Worm (Caenorhabditis elegans): ENCODE measurements around the gene dyf-13.

dyf-13 gene

DNA sequence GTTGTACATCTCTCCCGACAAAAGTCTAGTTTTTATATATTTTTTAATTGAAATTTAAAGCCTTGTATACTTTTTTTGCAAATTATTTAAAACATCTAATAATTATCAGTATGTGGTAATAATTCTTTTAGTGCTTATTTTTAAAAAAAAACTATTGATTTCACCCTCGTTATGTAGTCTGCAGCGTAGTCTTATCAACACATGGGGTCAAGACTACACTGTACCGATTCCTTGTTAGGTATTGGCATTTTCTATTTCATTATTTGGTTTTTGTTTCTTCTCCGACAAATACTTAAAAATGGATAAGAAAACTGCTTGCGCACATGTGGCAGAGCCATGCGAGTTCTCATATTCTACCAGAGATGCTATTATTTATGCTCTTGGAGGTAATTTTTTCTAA lies 24.9 kb upstream of the dyf-13 start, which contains the start of gene maoc-1:
TSS of gene maoc-1 (plus strand) at position 237 of the 400 bp plus-strand sequence.
- TF ChIP-seq elt-2 (tag; optimal IDR thresholded peaks at IDR 0.05) (peak; percentile 16), lim-6 (tag; optimal IDR thresholded peaks at IDR 0.05) (no peak)

DNA sequence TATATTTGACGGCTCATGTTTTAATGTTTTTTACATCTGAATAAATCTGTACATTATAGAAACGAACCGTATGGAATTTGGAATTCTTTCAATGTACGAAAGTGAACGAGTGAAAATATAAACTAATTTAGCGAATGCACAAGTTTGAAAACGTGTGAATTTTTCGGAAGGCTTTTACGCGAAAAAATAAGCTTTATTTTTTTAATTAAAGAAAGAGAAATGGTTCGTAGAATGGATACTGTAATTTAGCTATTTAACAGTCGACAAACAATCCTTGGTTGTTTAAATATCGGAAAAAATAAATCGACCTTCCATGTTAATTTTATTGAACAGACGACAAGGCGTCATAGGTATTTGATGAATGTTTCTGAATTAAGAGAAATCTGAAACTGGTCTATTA lies 24.4 kb upstream of the dyf-13 start, which contains the start of gene acdh-12:
TSS of gene acdh-12 (minus strand) at position 101 of the 400 bp plus-strand sequence.
- TF ChIP-seq pha-2 (tag; optimal IDR thresholded peaks at IDR 0.05) (no peak), tbx-7 (tag; optimal IDR thresholded peaks at IDR 0.05) (no peak), ceh-31 (tag; optimal IDR thresholded peaks at IDR 0.05) (no peak), T23F11.4 (GFP tag; optimal IDR thresholded peaks at IDR 0.05) (no peak), C08G9.2 (tag; optimal IDR thresholded peaks at IDR 0.05) (no peak), ceh-34 (tag; optimal IDR thresholded peaks at IDR 0.05) (no peak), pqm-1 (tag; optimal IDR thresholded peaks at IDR 0.05) (no peak), pha-4 (tag; optimal IDR thresholded peaks at IDR 0.05) (no peak), ceh-22 (tag; optimal IDR thresholded peaks at IDR 0.05) (no peak), hlh-6 (tag; optimal IDR thresholded peaks at IDR 0.05) (no peak)

DNA sequence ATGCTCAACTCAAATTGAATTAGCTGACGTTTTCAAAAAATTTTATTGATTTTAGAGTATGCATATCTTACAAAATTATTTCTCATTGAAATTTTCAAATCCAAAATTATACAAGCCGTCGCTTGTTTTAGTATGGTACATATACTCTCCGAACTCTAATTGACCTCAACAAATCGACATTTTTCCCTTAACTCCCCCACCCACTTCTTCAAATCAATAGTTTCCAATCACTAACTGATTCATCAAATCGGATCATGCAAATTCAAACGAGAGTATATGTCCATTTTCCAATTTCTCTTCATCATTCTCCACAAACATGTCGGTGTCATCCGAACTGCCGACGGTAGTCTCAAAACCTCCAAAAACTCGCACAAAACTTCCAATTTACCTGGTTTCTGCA lies 18.0 kb upstream of the dyf-13 start, which contains the start of gene E04F6.4:
TSS of gene E04F6.4 (plus strand) at position 301 of the 400 bp plus-strand sequence.
- TF ChIP-seq hlh-30 (tag; optimal IDR thresholded peaks at IDR 0.05; ENCODE audit: insufficient read depth): no peak

ce11 chrII:7187110-7187509 lies 16.0 kb upstream of the dyf-13 start, which contains the start of gene C27H5.6:
Gene C27H5.6 (minus strand): TSS chrII:7187210.
- TF ChIP-seq F13H6.1 (tag; optimal IDR thresholded peaks at IDR 0.05): no peak

ce11 chrII:7186117-7186516 lies 15.0 kb upstream of the dyf-13 start:
- TF ChIP-seq C08G9.2 (tag; optimal IDR thresholded peaks at IDR 0.05): no peak

DNA sequence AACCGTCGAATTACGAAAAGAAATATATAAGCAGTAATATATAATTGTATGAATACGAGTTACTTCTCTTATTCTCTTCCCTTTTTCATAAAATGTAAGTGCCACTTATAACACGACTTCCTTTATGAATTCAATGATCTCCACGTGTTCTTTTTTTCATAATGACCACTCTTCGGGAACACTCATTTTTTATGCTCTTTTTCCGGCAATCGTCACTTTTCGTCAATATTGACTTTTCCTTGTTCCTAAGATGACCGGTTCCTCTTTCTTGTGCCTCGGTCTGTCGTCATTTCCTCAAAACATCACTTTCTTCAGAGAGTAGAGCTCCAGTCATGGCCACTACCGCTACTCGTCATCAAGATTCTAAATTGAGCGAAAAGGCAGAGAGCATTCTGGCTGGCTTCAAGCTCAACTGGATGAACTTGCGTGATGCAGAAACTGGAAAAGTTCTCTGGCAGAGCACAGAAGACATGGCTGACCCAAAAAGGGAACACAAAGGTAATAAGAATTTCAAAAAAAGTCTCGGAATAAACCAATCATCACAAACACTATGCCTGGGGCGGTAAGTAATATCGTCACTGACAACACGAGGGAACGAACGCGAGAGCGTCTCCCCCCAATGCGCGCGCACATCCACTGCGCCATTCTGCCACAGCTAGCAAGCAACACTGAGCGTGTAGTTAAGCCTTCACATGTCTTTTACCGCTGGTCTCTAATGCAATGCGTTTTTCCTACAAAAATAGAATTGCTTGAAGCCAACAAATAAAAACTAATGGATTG lies 12.5 kb upstream of the dyf-13 start, which contains the start of gene pdl-1:
TSS of gene pdl-1 (plus strand) at position 309 of the 780 bp plus-strand sequence.
- TF ChIP-seq sox-2 (GFP tag; IDR thresholded peaks at IDR 0.05) (peak; percentile 87), F13H6.1 (tag; optimal IDR thresholded peaks at IDR 0.05) (peak; percentile 79), zip-5 (tag; optimal IDR thresholded peaks at IDR 0.05) (peak; percentile 81), sox-4 (tag; optimal IDR thresholded peaks at IDR 0.05) (peak; percentile 94), hlh-15 (tag; optimal IDR thresholded peaks at IDR 0.05) (peak; percentile 89), pha-4 (tag; optimal IDR thresholded peaks at IDR 0.05) (no peak), nhr-232 (tag; optimal IDR thresholded peaks at IDR 0.05) (peak; percentile 92), pat-9 (tag; optimal IDR thresholded peaks at IDR 0.05) (peak; percentile 93), K09A11.1 (tag; optimal IDR thresholded peaks at IDR 0.05; ENCODE audit: insufficient read depth) (peak; percentile 72), ceh-30 (tag; optimal IDR thresholded peaks at IDR 0.05) (peak; percentile 31), ztf-16 (tag; optimal IDR thresholded peaks at IDR 0.05) (peak; percentile 95), hlh-6 (tag; optimal IDR thresholded peaks at IDR 0.05) (peak; percentile 97), nhr-11 (tag; optimal IDR thresholded peaks at IDR 0.05) (no peak), ceh-24 (tag; optimal IDR thresholded peaks at IDR 0.05) (peak; percentile 73), ceh-18 (tag; optimal IDR thresholded peaks at IDR 0.05) (peak; percentile 86), pag-3 (tag; optimal IDR thresholded peaks at IDR 0.05; ENCODE audit: borderline replicate concordance) (peak; percentile 82), ttx-3 (tag; optimal IDR thresholded peaks at IDR 0.05) (peak; percentile 89), madf-2 (tag; optimal IDR thresholded peaks at IDR 0.05) (peak; percentile 92), pha-2 (tag; optimal IDR thresholded peaks at IDR 0.05) (peak; percentile 91), ceh-48 (tag; optimal IDR thresholded peaks at IDR 0.05) (peak; percentile 85), rnt-1 (tag; optimal IDR thresholded peaks at IDR 0.05) (peak; percentile 89), ceh-9 (tag; optimal IDR thresholded peaks at IDR 0.05) (peak; percentile 85), unc-42 (tag; optimal IDR thresholded peaks at IDR 0.05) (peak; percentile 74), eyg-1 (tag; optimal IDR thresholded peaks at IDR 0.05) (peak; percentile 90), odd-2 (tag; optimal IDR thresholded peaks at IDR 0.05) (peak; percentile 81), elt-4 (tag; optimal IDR thresholded peaks at IDR 0.05) (peak; percentile 84), pqm-1 (tag; optimal IDR thresholded peaks at IDR 0.05) (peak; percentile 84), pros-1 (tag; optimal IDR thresholded peaks at IDR 0.05) (peak; percentile 83), dve-1 (tag; optimal IDR thresholded peaks at IDR 0.05) (peak; percentile 89), nfya-1 (tag; optimal IDR thresholded peaks at IDR 0.05) (peak; percentile 54), elt-2 (tag; optimal IDR thresholded peaks at IDR 0.05) (peak; percentile 94), pax-1 (tag; optimal IDR thresholded peaks at IDR 0.05) (no peak)
